Worm (Caenorhabditis elegans): ENCODE results near the gene Y116A8B.4.

The Y116A8B.4 gene

DNA sequence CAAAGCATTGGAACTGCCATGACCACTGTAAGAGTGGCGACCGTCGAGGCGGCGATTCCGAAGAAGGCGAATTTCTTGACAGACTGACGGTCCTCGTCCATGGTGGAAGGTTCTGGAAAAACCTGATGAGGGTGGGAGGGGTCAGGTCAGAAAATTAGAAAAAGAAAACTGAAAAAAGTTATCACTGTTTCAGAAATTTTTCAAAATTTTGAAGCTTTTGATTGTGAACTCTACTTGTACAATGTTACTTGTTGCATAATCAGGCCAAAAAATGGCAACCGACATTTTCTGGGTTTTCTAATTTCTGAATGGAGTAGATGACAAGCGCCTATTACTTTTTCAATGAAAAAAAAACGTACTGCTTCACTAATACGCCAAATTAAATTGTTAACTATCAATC is 39.9 kb upstream of the Y116A8B.4 start, which contains the start of gene col-138:
TSS of gene col-138 (minus strand) at position 101 of the 400 bp plus-strand sequence.
- TF ChIP-seq nhr-19 (GFP tag; conservative IDR thresholded peaks at IDR 0.05) (no peak), nhr-47 (tag; optimal IDR thresholded peaks at IDR 0.05) (no peak), lin-35 (GFP tag; optimal IDR thresholded peaks at IDR 0.05) (no peak), rnt-1 (tag; optimal IDR thresholded peaks at IDR 0.05) (no peak), unc-62 (GFP tag; optimal IDR thresholded peaks at IDR 0.05) (no peak), ztf-11 (tag; optimal IDR thresholded peaks at IDR 0.05) (no peak), nhr-20 (tag; optimal IDR thresholded peaks at IDR 0.05) (no peak), fkh-4 (tag; optimal IDR thresholded peaks at IDR 0.05; ENCODE audit: borderline replicate concordance) (no peak), aly-2 (tag; optimal IDR thresholded peaks at IDR 0.05) (no peak), pag-3 (tag; optimal IDR thresholded peaks at IDR 0.05; ENCODE audit: borderline replicate concordance, insufficient read depth) (no peak), elt-3 (tag; optimal IDR thresholded peaks at IDR 0.05) (no peak), efl-3 (GFP tag; optimal IDR thresholded peaks at IDR 0.05) (no peak), tbx-2 (tag; optimal IDR thresholded peaks at IDR 0.05) (no peak), Y116A8C.19 (tag; optimal IDR thresholded peaks at IDR 0.05; ENCODE audit: borderline replicate concordance) (no peak), nhr-28 (tag; optimal IDR thresholded peaks at IDR 0.05) (no peak)

DNA sequence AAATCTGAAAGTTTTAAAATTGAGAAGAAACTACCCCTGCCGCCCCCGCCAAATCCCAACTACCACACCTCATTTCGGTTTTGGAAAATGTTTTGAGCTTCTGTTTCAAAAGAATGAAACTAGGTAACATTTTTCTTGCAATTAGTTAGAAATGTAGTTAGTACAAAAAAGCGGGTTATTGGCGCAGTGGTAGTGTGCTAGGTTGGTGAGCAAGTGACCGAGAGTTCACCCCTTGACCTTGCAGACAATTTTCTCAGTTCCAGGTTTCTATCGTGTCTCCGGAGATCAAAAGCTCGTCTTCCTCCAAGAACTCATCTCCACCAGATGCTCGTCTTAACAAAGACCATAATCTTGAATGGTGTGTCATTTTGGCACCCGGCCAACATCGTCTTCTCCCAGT is 34.4 kb upstream of the Y116A8B.4 start:
- TF ChIP-seq blmp-1 (tag; optimal IDR thresholded peaks at IDR 0.05) (no peak), mab-9 (GFP tag; IDR thresholded peaks at IDR 0.05) (no peak), C04F5.9 (tag; optimal IDR thresholded peaks at IDR 0.05) (no peak), aha-1 (tag; optimal IDR thresholded peaks at IDR 0.05) (no peak), snpc-4 (tag; optimal IDR thresholded peaks at IDR 0.05) (no peak)

DNA sequence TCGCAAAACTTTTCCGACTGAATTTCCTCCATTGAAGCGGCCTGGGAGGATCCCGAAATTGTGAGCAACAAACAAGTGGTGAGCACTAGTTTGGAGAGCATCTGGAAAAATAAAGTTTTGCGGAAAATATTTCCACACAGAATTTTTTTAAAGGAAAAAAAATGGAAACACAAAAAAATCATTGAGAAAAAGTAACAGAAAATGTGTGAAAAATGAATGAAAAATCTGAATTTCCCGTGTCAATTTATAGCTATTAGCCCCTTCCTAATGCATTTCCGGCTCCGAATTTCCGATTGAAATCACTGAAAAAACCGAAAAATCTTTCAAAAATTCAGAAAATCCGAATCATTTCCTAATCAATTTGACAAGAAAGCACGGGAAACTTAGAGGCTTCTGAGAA is 31.8 kb upstream of the Y116A8B.4 start, which contains the start of gene flp-17:
TSS of gene flp-17 (minus strand) at position 101 of the 400 bp plus-strand sequence.
- TF ChIP-seq C34B4.2 (tag; optimal IDR thresholded peaks at IDR 0.05) (no peak), ceh-8 (GFP tag; optimal IDR thresholded peaks at IDR 0.05) (no peak), egl-13 (tag; optimal IDR thresholded peaks at IDR 0.05) (peak; percentile 50), ceh-63 (GFP tag; optimal IDR thresholded peaks at IDR 0.05) (no peak)

DNA sequence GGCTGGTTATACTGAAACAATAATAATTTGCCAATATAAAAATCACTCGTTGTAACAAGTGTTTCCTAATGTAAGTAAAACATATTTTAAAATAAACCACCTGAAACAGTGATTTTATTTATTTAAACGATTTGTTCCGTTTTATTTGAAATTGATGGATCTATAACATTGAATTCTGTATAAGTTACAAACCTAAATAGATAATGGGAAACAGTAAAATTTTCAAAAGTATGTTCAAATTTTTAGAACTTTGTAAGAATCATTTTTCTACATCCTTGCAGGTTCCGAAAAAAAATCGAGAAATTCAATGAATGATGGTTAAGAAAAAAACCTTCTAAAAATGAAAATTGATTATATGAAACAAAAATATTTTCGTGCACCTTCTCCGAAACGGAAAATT is 30.1 kb upstream of the Y116A8B.4 start:
- TF ChIP-seq nhr-71 (tag; optimal IDR thresholded peaks at IDR 0.05): no peak
- no peak for TF ChIP-seq swsn-7 (tag; optimal IDR thresholded peaks at IDR 0.05)
- no peak for TF ChIP-seq dpl-1 (GFP tag; optimal IDR thresholded peaks at IDR 0.05)
- no peak for TF ChIP-seq ztf-11 (tag; optimal IDR thresholded peaks at IDR 0.05)
- TF ChIP-seq unc-62 (GFP tag; optimal IDR thresholded peaks at IDR 0.05): no peak
- TF ChIP-seq snpc-4 (tag; optimal IDR thresholded peaks at IDR 0.05): no peak
- no peak for TF ChIP-seq zag-1 (tag; optimal IDR thresholded peaks at IDR 0.05)
- no peak for TF ChIP-seq ceh-90 (tag; optimal IDR thresholded peaks at IDR 0.05)
- no peak for TF ChIP-seq fkh-10 (GFP tag; optimal IDR thresholded peaks at IDR 0.05)
- TF ChIP-seq ces-1 (GFP tag; optimal IDR thresholded peaks at IDR 0.05): no peak

DNA sequence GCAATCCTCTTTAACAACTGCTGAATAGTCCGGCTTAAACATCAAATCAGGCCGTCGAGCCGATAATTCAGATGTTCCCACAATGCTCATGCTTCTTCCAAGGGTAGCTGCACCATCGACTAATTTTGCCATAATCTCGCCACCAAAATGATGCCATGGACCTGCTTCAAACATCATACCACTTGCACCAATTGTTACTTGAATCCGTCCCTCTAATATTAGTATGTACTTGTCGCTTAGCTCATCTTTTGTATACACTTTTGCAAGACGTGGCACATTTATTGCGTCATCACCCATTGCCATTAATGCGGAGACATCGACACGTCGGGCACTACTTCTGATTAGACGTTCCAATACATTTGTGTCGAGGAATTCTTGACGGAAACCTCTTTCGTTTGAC is 23.9 kb upstream of the Y116A8B.4 start:
- no peak for TF ChIP-seq efl-1 (optimal IDR thresholded peaks at IDR 0.05)
- peak in 1 of 2 experiments; percentile 71 for TF ChIP-seq efl-1 (GFP tag; optimal IDR thresholded peaks at IDR 0.05 in 1 of 2)
- TF ChIP-seq unc-62 (GFP tag; optimal IDR thresholded peaks at IDR 0.05): no peak

DNA sequence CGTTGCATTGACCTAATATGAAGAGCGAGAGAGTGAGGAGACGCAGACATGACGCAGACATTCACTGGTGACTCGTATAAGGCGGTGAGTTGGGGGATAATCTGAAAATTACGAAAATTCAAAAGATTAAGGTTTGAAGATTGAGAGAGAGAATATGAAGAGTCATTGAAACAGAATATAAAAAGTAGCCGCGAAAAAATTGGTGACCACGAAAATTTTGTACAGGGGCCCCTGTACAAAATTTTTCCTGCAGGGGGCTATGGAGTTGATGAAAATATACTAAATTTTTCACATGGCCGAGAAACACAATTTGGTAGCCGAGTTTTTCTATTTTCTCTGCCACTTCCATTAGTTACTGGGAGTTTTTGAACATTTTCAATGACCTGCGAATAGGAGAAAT is 16.8 kb upstream of the Y116A8B.4 start, which contains the start of gene cnnm-1:
TSS of gene cnnm-1 (minus strand) at position 101 of the 400 bp plus-strand sequence.
- TF ChIP-seq nhr-77 (tag; optimal IDR thresholded peaks at IDR 0.05) (no peak), unc-130 (tag; optimal IDR thresholded peaks at IDR 0.05) (no peak), dsc-1 (tag; optimal IDR thresholded peaks at IDR 0.05) (peak; percentile 15), unc-30 (tag; optimal IDR thresholded peaks at IDR 0.05) (no peak), lir-3 (tag; optimal IDR thresholded peaks at IDR 0.05; ENCODE audit: poor library complexity) (no peak), xbp-1 (tag; optimal IDR thresholded peaks at IDR 0.05) (no peak), irx-1 (tag; optimal IDR thresholded peaks at IDR 0.05) (no peak), lin-39 (tag; optimal IDR thresholded peaks at IDR 0.05) (no peak)

All from whole organism, L1 larva.